Fruit fly (Drosophila melanogaster) whole organism, embryonic: ENCODE measurements around the gene CG34296.

Source experiments
- Bteb2 ChIP-seq: fragments of 200-800 bp; sonication (Bioruptor generic); optimal IDR thresholded peaks from 2 replicates; lab custom pipeline; 2016; ENCODE audit warnings: missing biosample characterization, missing genetic modification characterization
- C15 ChIP-seq: fragments of 200-800 bp; sonication (Bioruptor generic); IDR thresholded peaks from 3 replicates; pipeline ENCODE4 v1.3.6; 2022; ENCODE audit warnings: missing biosample characterization, missing genetic modification characterization
- CG10267 ChIP-seq: fragments of 200-800 bp; sonication (Bioruptor generic); optimal IDR thresholded peaks from 2 replicates; lab custom pipeline; 2018; ENCODE audit warnings: missing biosample characterization, mild to moderate bottlenecking, missing genetic modification characterization, moderate library complexity
- CG10366 ChIP-seq: fragments of 200-800 bp; sonication (Bioruptor generic); IDR thresholded peaks from 2 replicates; pipeline ENCODE4 v1.3.6; 2022; ENCODE audit warnings: missing biosample characterization, missing genetic modification characterization
- CG10959 ChIP-seq: fragments of 200-800 bp; sonication (Bioruptor generic); IDR thresholded peaks from 2 replicates; pipeline ENCODE4 v1.3.6; 2022; ENCODE audit warnings: missing biosample characterization, missing genetic modification characterization
- CG12155 ChIP-seq: fragments of 200-800 bp; sonication (Bioruptor generic); optimal IDR thresholded peaks from 3 replicates; lab custom pipeline; 2016; ENCODE audit warnings: missing biosample characterization, missing genetic modification characterization
- CG1233 ChIP-seq: fragments of 200-800 bp; sonication (Bioruptor generic); optimal IDR thresholded peaks from 4 replicates; lab custom pipeline; 2018; ENCODE audit warnings: missing biosample characterization, mild to moderate bottlenecking, missing genetic modification characterization
- CG12942 ChIP-seq: fragments of 200-800 bp; sonication (Bioruptor generic); optimal IDR thresholded peaks from 3 replicates; lab custom pipeline; 2016; ENCODE audit warnings: missing biosample characterization, missing genetic modification characterization
- CG15479 ChIP-seq: fragments of 200-800 bp; sonication (Bioruptor generic); optimal IDR thresholded peaks from 3 replicates; lab custom pipeline; 2019; ENCODE audit warnings: missing biosample characterization, mild to moderate bottlenecking, missing genetic modification characterization, moderate library complexity
- CG15601 ChIP-seq: fragments of 200-800 bp; sonication (Bioruptor generic); optimal IDR thresholded peaks from 3 replicates; lab custom pipeline; 2019; ENCODE audit warnings: missing biosample characterization, mild to moderate bottlenecking, missing genetic modification characterization, moderate library complexity
- CG16813 ChIP-seq: fragments of 200-800 bp; sonication (Bioruptor generic); IDR thresholded peaks from 3 replicates; pipeline ENCODE4 v1.3.6; 2022; ENCODE audit warnings: missing biosample characterization, missing genetic modification characterization; ENCODE audit not compliant: partially characterized antibody
- CG16815 ChIP-seq: fragments of 200-800 bp; sonication (Bioruptor generic); optimal IDR thresholded peaks from 3 replicates; lab custom pipeline; 2017; ENCODE audit warnings: missing biosample characterization, mild to moderate bottlenecking, missing genetic modification characterization
- CG16863 ChIP-seq: fragments of 200-800 bp; sonication (Bioruptor generic); optimal IDR thresholded peaks from 3 replicates; lab custom pipeline; 2016; ENCODE audit warnings: missing biosample characterization, missing genetic modification characterization
- CG17359 ChIP-seq: fragments of 200-800 bp; sonication (Bioruptor generic); optimal IDR thresholded peaks from 3 replicates; lab custom pipeline; 2018; ENCODE audit warnings: missing biosample characterization, mild to moderate bottlenecking, missing genetic modification characterization, moderate library complexity
- CG17612 ChIP-seq: fragments of 200-800 bp; sonication (Bioruptor generic); IDR thresholded peaks from 2 replicates; pipeline ENCODE4 v1.3.6; 2022; ENCODE audit warnings: missing biosample characterization, missing genetic modification characterization
- CG3163 ChIP-seq: fragments of 200-800 bp; sonication (Bioruptor generic); optimal IDR thresholded peaks from 3 replicates; lab custom pipeline; 2016; ENCODE audit warnings: missing biosample characterization, missing genetic modification characterization
- CG3995 ChIP-seq: fragments of 200-800 bp; sonication (Bioruptor generic); optimal IDR thresholded peaks from 3 replicates; lab custom pipeline; 2016; ENCODE audit warnings: missing biosample characterization, missing genetic modification characterization
- CG4282 ChIP-seq: fragments of 200-800 bp; sonication (Bioruptor generic); optimal IDR thresholded peaks from 2 replicates; lab custom pipeline; 2016; ENCODE audit warnings: missing biosample characterization, missing genetic modification characterization
- CG6272 ChIP-seq: fragments of 200-800 bp; sonication (Bioruptor generic); IDR thresholded peaks from 2 replicates; pipeline ENCODE4 v1.3.6; 2022; ENCODE audit warnings: missing biosample characterization, missing genetic modification characterization
- CG6765 ChIP-seq: fragments of 200-800 bp; sonication (Bioruptor generic); optimal IDR thresholded peaks from 3 replicates; lab custom pipeline; 2017; ENCODE audit warnings: missing biosample characterization, mild to moderate bottlenecking, missing genetic modification characterization
- CkIIα-i1 ChIP-seq: fragments of 200-800 bp; sonication (Bioruptor generic); IDR thresholded peaks from 2 replicates; pipeline ENCODE4 v1.3.6; 2022; ENCODE audit warnings: missing biosample characterization, missing genetic modification characterization
- Dip3 ChIP-seq: fragments of 200-800 bp; sonication (Bioruptor generic); optimal IDR thresholded peaks from 3 replicates; lab custom pipeline; 2016; ENCODE audit warnings: missing biosample characterization, missing genetic modification characterization
- E2f1 ChIP-seq: fragments of 200-800 bp; sonication (Bioruptor generic); IDR thresholded peaks from 2 replicates; pipeline ENCODE4 v1.3.6; 2022; ENCODE audit warnings: missing biosample characterization, missing genetic modification characterization
- Hr3 ChIP-seq: fragments of 200-800 bp; sonication (Bioruptor generic); optimal IDR thresholded peaks from 3 replicates; lab custom pipeline; 2016; ENCODE audit warnings: missing biosample characterization, missing genetic modification characterization
- Mes4 ChIP-seq: fragments of 200-800 bp; sonication (Bioruptor generic); optimal IDR thresholded peaks from 2 replicates; lab custom pipeline; 2016; ENCODE audit warnings: missing biosample characterization, missing genetic modification characterization
- Opbp ChIP-seq: fragments of 200-800 bp; sonication (Bioruptor generic); IDR thresholded peaks from 3 replicates; pipeline ENCODE4 v1.3.6; 2022; ENCODE audit warnings: missing biosample characterization, missing genetic modification characterization; ENCODE audit not compliant: partially characterized antibody
- TFAM ChIP-seq: fragments of 200-800 bp; sonication (Bioruptor generic); optimal IDR thresholded peaks from 2 replicates; lab custom pipeline; 2017; ENCODE audit warnings: missing biosample characterization, missing genetic modification characterization, inconsistent platforms
- abd-A ChIP-seq: fragments of 200-800 bp; sonication (Bioruptor generic); optimal IDR thresholded peaks from 3 replicates; lab custom pipeline; 2019; ENCODE audit warnings: missing biosample characterization, mild to moderate bottlenecking, missing genetic modification characterization, moderate library complexity
- amos ChIP-seq: fragments of 200-800 bp; sonication (Bioruptor generic); IDR thresholded peaks from 2 replicates; pipeline ENCODE4 v1.3.6; 2022; ENCODE audit warnings: missing biosample characterization, missing genetic modification characterization; ENCODE audit not compliant: partially characterized antibody
- bsh ChIP-seq, 2 experiments: fragments of 200-800 bp; sonication (Bioruptor generic); optimal IDR thresholded peaks; 2 replicates each; lab custom pipeline; 2017 to 2018; ENCODE audit warnings: mild to moderate bottlenecking in 2 of 2, missing biosample characterization in 2 of 2, missing genetic modification characterization in 2 of 2, moderate library complexity in 1 of 2
- cg ChIP-seq: fragments of 200-800 bp; sonication (Bioruptor generic); optimal IDR thresholded peaks from 3 replicates; lab custom pipeline; 2019; ENCODE audit warnings: missing biosample characterization, mild to moderate bottlenecking, missing genetic modification characterization, moderate library complexity
- chinmo ChIP-seq: fragments of 200-800 bp; sonication (Bioruptor generic); IDR thresholded peaks from 4 replicates; pipeline ENCODE4 v1.3.6; 2022; ENCODE audit warnings: missing biosample characterization, missing genetic modification characterization; ENCODE audit not compliant: partially characterized antibody
- emc ChIP-seq: fragments of 200-800 bp; sonication (Bioruptor generic); optimal IDR thresholded peaks from 2 replicates; lab custom pipeline; 2016; ENCODE audit warnings: missing biosample characterization, missing genetic modification characterization
- fd102C ChIP-seq: fragments of 200-800 bp; sonication (Bioruptor generic); optimal IDR thresholded peaks from 2 replicates; lab custom pipeline; 2018; ENCODE audit warnings: missing biosample characterization, mild to moderate bottlenecking, missing genetic modification characterization, moderate library complexity
- fd96Cb ChIP-seq: fragments of 200-800 bp; sonication (Bioruptor generic); optimal IDR thresholded peaks from 2 replicates; lab custom pipeline; 2018; ENCODE audit warnings: missing biosample characterization, mild to moderate bottlenecking, missing genetic modification characterization, moderate library complexity
- gem ChIP-seq: fragments of 200-800 bp; sonication (Bioruptor generic); optimal IDR thresholded peaks from 2 replicates; lab custom pipeline; 2019; ENCODE audit warnings: missing biosample characterization, mild to moderate bottlenecking, missing genetic modification characterization, moderate library complexity
- h ChIP-seq: fragments of >200 bp; optimal IDR thresholded peaks from 2 replicates; lab custom pipeline; 2017
- hb ChIP-seq: fragments of 200-800 bp; sonication (Bioruptor generic); IDR thresholded peaks from 3 replicates; pipeline ENCODE4 v1.3.6; 2022; ENCODE audit warnings: missing biosample characterization, missing genetic modification characterization; ENCODE audit not compliant: partially characterized antibody
- ind ChIP-seq: fragments of 200-800 bp; sonication (Bioruptor generic); optimal IDR thresholded peaks from 3 replicates; lab custom pipeline; 2016; ENCODE audit warnings: missing biosample characterization, missing genetic modification characterization
- mld ChIP-seq: fragments of 200-800 bp; sonication (Bioruptor generic); IDR thresholded peaks from 3 replicates; pipeline ENCODE4 v1.3.6; 2022; ENCODE audit warnings: missing biosample characterization, missing genetic modification characterization; ENCODE audit not compliant: partially characterized antibody
- org-1 ChIP-seq: fragments of 200-800 bp; sonication (Bioruptor generic); optimal IDR thresholded peaks from 2 replicates; lab custom pipeline; 2017; ENCODE audit warnings: missing biosample characterization, missing genetic modification characterization
- peb ChIP-seq: fragments of 200-800 bp; sonication (Bioruptor generic); IDR thresholded peaks from 2 replicates; pipeline ENCODE4 v1.3.6; 2022; ENCODE audit warnings: missing biosample characterization, missing genetic modification characterization
- ranshi ChIP-seq: fragments of 200-800 bp; sonication (Bioruptor generic); IDR thresholded peaks from 2 replicates; pipeline ENCODE4 v1.3.6; 2022; ENCODE audit warnings: missing biosample characterization, missing genetic modification characterization
- scrt ChIP-seq: fragments of 200-800 bp; sonication (Bioruptor generic); optimal IDR thresholded peaks from 2 replicates; lab custom pipeline; 2018; ENCODE audit warnings: missing biosample characterization, mild to moderate bottlenecking, missing genetic modification characterization, moderate library complexity
- sens-2 ChIP-seq: fragments of 200-800 bp; sonication (Bioruptor generic); IDR thresholded peaks from 2 replicates; pipeline ENCODE4 v1.3.6; 2022; ENCODE audit warnings: missing biosample characterization, missing genetic modification characterization
- so ChIP-seq: fragments of 200-800 bp; sonication (Bioruptor generic); IDR thresholded peaks from 3 replicates; pipeline ENCODE4 v1.3.6; 2022; ENCODE audit warnings: missing biosample characterization, missing genetic modification characterization
- ssp ChIP-seq: fragments of 200-800 bp; sonication (Bioruptor generic); IDR thresholded peaks from 2 replicates; pipeline ENCODE4 v1.3.6; 2022; ENCODE audit warnings: missing biosample characterization, missing genetic modification characterization
- twi ChIP-seq: fragments of 200-800 bp; optimal IDR thresholded peaks from 2 replicates; lab custom pipeline; 2019; ENCODE audit warnings: missing biosample characterization, mild to moderate bottlenecking, missing genetic modification characterization, moderate library complexity
- tx ChIP-seq: fragments of 200-800 bp; sonication (Bioruptor generic); optimal IDR thresholded peaks from 2 replicates; lab custom pipeline; 2016; ENCODE audit warnings: missing biosample characterization, missing genetic modification characterization
- vnd ChIP-seq: fragments of 200-800 bp; sonication (Bioruptor generic); IDR thresholded peaks from 3 replicates; pipeline ENCODE4 v1.3.6; 2022; ENCODE audit warnings: missing biosample characterization, missing genetic modification characterization; ENCODE audit not compliant: partially characterized antibody
- wor ChIP-seq: fragments of 200-800 bp; sonication (Bioruptor generic); IDR thresholded peaks from 2 replicates; pipeline ENCODE4 v1.3.6; 2022; ENCODE audit warnings: missing biosample characterization, missing genetic modification characterization

The CG34296 gene

dm6 chr3R:29736678-29737093 lies 14.3 kb downstream of the CG34296 start, which contains the start of the genes CG7601 and CIA30 (continued):
- TF ChIP-seq ind (GFP tag; lab: Kevin White, UChicago) (peak; percentile 100), tx (GFP tag; lab: Kevin White, UChicago) (peak; percentile 98), h (lab: Kevin White, UChicago) (no peak), CG15601 (tag; lab: Kevin White, UChicago) (no peak), CG10959 (GFP tag; lab: Robert Waterston, UW) (peak; percentile 100), CG16863 (GFP tag; lab: Kevin White, UChicago) (peak; percentile 98), CG12942 (peak; percentile 98), E2f1 (GFP tag; lab: Robert Waterston, UW) (peak; percentile 100), scrt (GFP tag; lab: Kevin White, UChicago) (peak; percentile 94), hb (GFP tag; lab: Robert Waterston, UW) (no peak), CG17612 (peak; percentile 100), TFAM (peak; percentile 84), sens-2 (GFP tag; lab: Robert Waterston, UW) (peak; percentile 100), org-1 (GFP tag; lab: Kevin White, UChicago) (peak; percentile 98), chinmo (GFP tag; lab: Robert Waterston, UW) (0 out of 4 replicates have a peak, but pooled peaks have one; percentile 39), peb (GFP tag; lab: Robert Waterston, UW) (peak; percentile 100), CkIIα-i1 (GFP tag; lab: Robert Waterston, UW) (peak; percentile 100), CG12155 (GFP tag; lab: Kevin White, UChicago) (peak; percentile 96), Hr3 (peak; percentile 97), emc (GFP tag; lab: Kevin White, UChicago) (peak; percentile 97), CG10267 (peak; percentile 92), vnd (GFP tag; lab: Robert Waterston, UW) (no peak), Opbp (no peak), Dip3 (peak; percentile 99), mld (no peak), CG3163 (GFP tag; lab: Kevin White, UChicago) (peak; percentile 91), CG10366 (GFP tag; lab: Robert Waterston, UW) (peak; percentile 100), Bteb2 (peak; percentile 97), Mes4 (GFP tag; lab: Kevin White, UChicago) (peak; percentile 96), bsh (GFP tag; optimal IDR thresholded peaks at IDR 0.05; lab: Kevin White, UChicago) (peak; percentile 91 to 96), C15 (GFP tag; lab: Robert Waterston, UW) (peak; percentile 100), CG15479 (peak; percentile 28), wor (GFP tag; lab: Robert Waterston, UW) (peak; percentile 99), CG1233 (GFP tag; lab: Kevin White, UChicago) (peak; percentile 99), fd96Cb (tag; lab: Kevin White, UChicago) (peak; percentile 99), CG6765 (GFP tag; lab: Kevin White, UChicago) (peak; percentile 95), cg (GFP tag; lab: Kevin White, UChicago) (no peak), amos (GFP tag; lab: Robert Waterston, UW) (no peak; the same call in 1 of the 2 replicates), CG4282 (GFP tag; lab: Kevin White, UChicago) (peak; percentile 95), so (GFP tag; lab: Robert Waterston, UW) (peak; percentile 100), CG3995 (peak; percentile 86), abd-A (tag; lab: Kevin White, UChicago) (no peak), gem (tag; lab: Kevin White, UChicago) (peak; percentile 99), fd102C (peak; percentile 83), ranshi (GFP tag; lab: Robert Waterston, UW) (peak; percentile 100), twi (no peak), CG17359 (tag; lab: Kevin White, UChicago) (peak; percentile 98), CG16813 (GFP tag; lab: Robert Waterston, UW) (0 out of 3 replicates have a peak, but pooled peaks have one; percentile 32), CG6272 (peak; percentile 100), ssp (peak; percentile 98), CG16815 (GFP tag; lab: Kevin White, UChicago) (peak; percentile 97)
